Fruit fly (Drosophila melanogaster): ENCODE measurements around the gene CG34347.

DNA sequence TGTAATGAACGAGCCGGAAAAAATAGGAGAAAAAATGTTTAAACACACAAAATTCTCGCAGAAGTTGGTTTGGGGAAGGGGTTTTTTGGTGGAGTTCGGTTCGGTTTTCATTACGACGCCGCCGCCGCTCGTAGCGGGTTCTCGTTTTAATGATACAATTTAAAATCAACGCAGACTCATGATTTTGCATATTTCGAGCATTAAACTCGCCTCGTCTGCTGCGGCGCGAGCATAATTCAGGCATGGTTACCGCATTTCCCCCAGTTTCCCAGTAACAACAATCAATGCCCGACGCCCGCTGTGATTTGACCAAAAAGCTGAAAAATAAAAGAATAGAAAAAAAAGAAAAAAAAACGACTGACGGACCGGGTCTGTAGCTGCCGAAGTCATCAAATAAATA is 10.5 kb downstream of the CG34347 start:
- TF ChIP-seq CG34367 (tag; optimal IDR thresholded peaks at IDR 0.05): no peak
- no peak for TF ChIP-seq CG13204 (GFP tag; optimal IDR thresholded peaks at IDR 0.05)
- TF ChIP-seq Pif1B (GFP tag; optimal IDR thresholded peaks at IDR 0.05): no peak

All from whole organism, pupa.